Fruit fly (Drosophila melanogaster) whole organism, embryonic: Measurements from ENCODE around the gene CG14442.

ENCODE experiments used
- Atf-2 ChIP-seq: fragments of 200-800 bp; sonication (Bioruptor generic); optimal IDR thresholded peaks from 2 replicates; lab custom pipeline; 2016; ENCODE audit warnings: missing biosample characterization, missing genetic modification characterization
- Awh ChIP-seq: fragments of 200-800 bp; sonication (Bioruptor generic); IDR thresholded peaks from 2 replicates; pipeline ENCODE4, ENCODE4 v1.3.6; 2022; ENCODE audit warnings: missing biosample characterization, missing genetic modification characterization
- CG10209 ChIP-seq: fragments of 200-800 bp; sonication (Bioruptor generic); optimal IDR thresholded peaks from 3 replicates; lab custom pipeline; 2017; ENCODE audit warnings: missing biosample characterization, mild to moderate bottlenecking, missing genetic modification characterization, missing genetic modification reagents
- CG10267 ChIP-seq: fragments of 200-800 bp; sonication (Bioruptor generic); optimal IDR thresholded peaks from 2 replicates; lab custom pipeline; 2018; ENCODE audit warnings: missing biosample characterization, mild to moderate bottlenecking, missing genetic modification characterization, moderate library complexity
- CG10654 ChIP-seq: fragments of 200-800 bp; sonication (Bioruptor generic); optimal IDR thresholded peaks from 2 replicates; lab custom pipeline; 2016; ENCODE audit warnings: missing biosample characterization, missing genetic modification characterization
- CG11398 ChIP-seq: fragments of 200-800 bp; sonication (Bioruptor generic); optimal IDR thresholded peaks from 2 replicates; lab custom pipeline; 2016; ENCODE audit warnings: missing biosample characterization, missing genetic modification characterization
- CG11456 ChIP-seq: fragments of 200-800 bp; sonication (Bioruptor generic); IDR thresholded peaks from 3 replicates; pipeline ENCODE4 v1.3.6; 2022; ENCODE audit warnings: missing biosample characterization, missing genetic modification characterization
- CG16779 ChIP-seq: fragments of 200-800 bp; sonication (Bioruptor generic); IDR thresholded peaks from 2 replicates; pipeline ENCODE4 v1.3.6; 2022; ENCODE audit warnings: missing biosample characterization, missing genetic modification characterization
- CG18476 ChIP-seq: fragments of 200-800 bp; sonication (Bioruptor generic); optimal IDR thresholded peaks from 2 replicates; lab custom pipeline; 2016; ENCODE audit warnings: missing biosample characterization, mild to moderate bottlenecking, missing genetic modification characterization
- CG2129 ChIP-seq: fragments of 200-800 bp; sonication (Bioruptor generic); IDR thresholded peaks from 2 replicates; pipeline ENCODE4 v1.3.6; 2022; ENCODE audit warnings: missing biosample characterization, missing genetic modification characterization; ENCODE audit not compliant: partially characterized antibody
- CG2889 ChIP-seq: fragments of 200-800 bp; sonication (Bioruptor generic); IDR thresholded peaks from 3 replicates; pipeline ENCODE4 v1.3.6; 2022; ENCODE audit warnings: missing biosample characterization, missing genetic modification characterization
- CG31365 ChIP-seq: fragments of 200-800 bp; sonication (Bioruptor generic); optimal IDR thresholded peaks from 2 replicates; lab custom pipeline; 2018; ENCODE audit warnings: missing biosample characterization, mild to moderate bottlenecking, missing genetic modification characterization
- CG3407 ChIP-seq: fragments of 200-800 bp; sonication (Bioruptor generic); optimal IDR thresholded peaks from 2 replicates; lab custom pipeline; 2018; ENCODE audit warnings: missing biosample characterization, mild to moderate bottlenecking, missing genetic modification characterization
- CG43689 ChIP-seq: fragments of 200-800 bp; sonication (Bioruptor generic); IDR thresholded peaks from 2 replicates; pipeline ENCODE4 v1.3.6; 2022; ENCODE audit warnings: missing biosample characterization, missing genetic modification characterization
- CG4424 ChIP-seq: fragments of 200-800 bp; sonication (Bioruptor generic); optimal IDR thresholded peaks from 3 replicates; lab custom pipeline; 2016; ENCODE audit warnings: missing biosample characterization, missing genetic modification characterization
- CG4707 ChIP-seq: fragments of 200-800 bp; sonication (Bioruptor generic); optimal IDR thresholded peaks from 2 replicates; lab custom pipeline; 2018; ENCODE audit warnings: missing biosample characterization, mild to moderate bottlenecking, missing genetic modification characterization, moderate library complexity
- CG4820 ChIP-seq: fragments of 200-800 bp; sonication (Bioruptor generic); optimal IDR thresholded peaks from 3 replicates; lab custom pipeline; 2016; ENCODE audit warnings: missing biosample characterization, missing genetic modification characterization
- CG7271 ChIP-seq: fragments of 200-800 bp; sonication (Bioruptor generic); optimal IDR thresholded peaks from 2 replicates; lab custom pipeline; 2018; ENCODE audit warnings: missing biosample characterization, mild to moderate bottlenecking, missing genetic modification characterization, moderate library complexity
- CG7372 ChIP-seq: fragments of 200-800 bp; sonication (Bioruptor generic); IDR thresholded peaks from 2 replicates; pipeline ENCODE4 v1.3.6; 2022; ENCODE audit warnings: missing biosample characterization, missing genetic modification characterization
- CG8281 ChIP-seq: fragments of 200-800 bp; sonication (Bioruptor generic); optimal IDR thresholded peaks from 2 replicates; lab custom pipeline; 2018; ENCODE audit warnings: missing biosample characterization, mild to moderate bottlenecking, missing genetic modification characterization, moderate library complexity
- CG8765 ChIP-seq: fragments of 200-800 bp; sonication (Bioruptor generic); IDR thresholded peaks from 2 replicates; pipeline ENCODE4 v1.3.6; 2022; ENCODE audit warnings: missing biosample characterization, missing genetic modification characterization
- CG9437 ChIP-seq: fragments of 200-800 bp; sonication (Bioruptor generic); optimal IDR thresholded peaks from 2 replicates; lab custom pipeline; 2018; ENCODE audit warnings: missing biosample characterization, mild to moderate bottlenecking, missing genetic modification characterization
- Chrac-16 ChIP-seq: fragments of 200-800 bp; sonication (Bioruptor generic); optimal IDR thresholded peaks from 3 replicates; lab custom pipeline; 2016; ENCODE audit warnings: missing biosample characterization, missing genetic modification characterization
- Doc2 ChIP-seq: fragments of 200-800 bp; sonication (Bioruptor generic); IDR thresholded peaks from 2 replicates; pipeline ENCODE4 v1.3.6; 2022; ENCODE audit warnings: missing biosample characterization, missing genetic modification characterization
- Elba2 ChIP-seq: fragments of 200-800 bp; sonication (Bioruptor generic); optimal IDR thresholded peaks from 3 replicates; lab custom pipeline; 2016; ENCODE audit warnings: missing biosample characterization, missing genetic modification characterization
- Hr3 ChIP-seq: fragments of 200-800 bp; sonication (Bioruptor generic); optimal IDR thresholded peaks from 3 replicates; lab custom pipeline; 2016; ENCODE audit warnings: missing biosample characterization, missing genetic modification characterization
- Oli ChIP-seq: fragments of 200-800 bp; sonication (Bioruptor generic); optimal IDR thresholded peaks from 2 replicates; lab custom pipeline; 2018; ENCODE audit warnings: missing biosample characterization, mild to moderate bottlenecking, missing genetic modification characterization, moderate library complexity
- Six4 ChIP-seq: fragments of 200-800 bp; sonication (Bioruptor generic); optimal IDR thresholded peaks from 2 replicates; lab custom pipeline; 2016; ENCODE audit warnings: missing biosample characterization, missing genetic modification characterization
- Sry-β ChIP-seq: fragments of 200-800 bp; sonication (Bioruptor generic); optimal IDR thresholded peaks from 2 replicates; lab custom pipeline; 2018; ENCODE audit warnings: missing biosample characterization, mild to moderate bottlenecking, missing genetic modification characterization, moderate library complexity
- Stat92E ChIP-seq, 3 experiments: fragments of >200 bp in 2 of 3; fragments of 200-800 bp in 1 of 3; sonication (Bioruptor generic) in 1 of 3; optimal IDR thresholded peaks; 2 replicates each; lab custom pipeline; 2017 to 2019; ENCODE audit warnings: missing biosample characterization in 3 of 3, missing genetic modification characterization in 3 of 3, mild to moderate bottlenecking in 1 of 3, moderate library complexity in 1 of 3
- Taf1 ChIP-seq: fragments of 200-800 bp; sonication (Bioruptor generic); IDR thresholded peaks from 2 replicates; pipeline ENCODE4 v1.3.6; 2022; ENCODE audit warnings: missing biosample characterization, missing genetic modification characterization
- al ChIP-seq: fragments of 200-800 bp; sonication (Bioruptor generic); IDR thresholded peaks from 2 replicates; pipeline ENCODE4 v1.3.6; 2022; ENCODE audit warnings: missing biosample characterization, missing genetic modification characterization
- amos ChIP-seq: fragments of 200-800 bp; sonication (Bioruptor generic); IDR thresholded peaks from 2 replicates; pipeline ENCODE4 v1.3.6; 2022; ENCODE audit warnings: missing biosample characterization, missing genetic modification characterization; ENCODE audit not compliant: partially characterized antibody
- cg ChIP-seq: fragments of 200-800 bp; sonication (Bioruptor generic); optimal IDR thresholded peaks from 3 replicates; lab custom pipeline; 2019; ENCODE audit warnings: missing biosample characterization, mild to moderate bottlenecking, missing genetic modification characterization, moderate library complexity
- dati ChIP-seq: fragments of 200-800 bp; sonication (Bioruptor generic); IDR thresholded peaks from 2 replicates; pipeline ENCODE4 v1.3.6; 2022; ENCODE audit warnings: missing biosample characterization, missing genetic modification characterization
- dpn ChIP-seq, 2 experiments: fragments of 200-800 bp; sonication (Bioruptor generic); optimal IDR thresholded peaks; 3 replicates each; lab custom pipeline; 2016; ENCODE audit warnings: missing biosample characterization in 2 of 2, missing genetic modification characterization in 2 of 2
- fd96Cb ChIP-seq: fragments of 200-800 bp; sonication (Bioruptor generic); optimal IDR thresholded peaks from 2 replicates; lab custom pipeline; 2018; ENCODE audit warnings: missing biosample characterization, mild to moderate bottlenecking, missing genetic modification characterization, moderate library complexity
- gro ChIP-seq: fragments of 200-800 bp; sonication (Bioruptor generic); optimal IDR thresholded peaks from 2 replicates; lab custom pipeline; 2016; ENCODE audit warnings: missing biosample characterization, missing genetic modification characterization
- knrl ChIP-seq: fragments of 200-800 bp; sonication (Bioruptor generic); IDR thresholded peaks from 3 replicates; pipeline ENCODE4 v1.3.6; 2022; ENCODE audit warnings: missing biosample characterization, missing genetic modification characterization; ENCODE audit not compliant: partially characterized antibody
- lbe ChIP-seq: fragments of 200-800 bp; sonication (Bioruptor generic); optimal IDR thresholded peaks from 2 replicates; lab custom pipeline; 2016; ENCODE audit warnings: missing biosample characterization, mild to moderate bottlenecking, missing genetic modification characterization
- lov ChIP-seq, 2 experiments: fragments of 200-800 bp in 1 of 2; fragments of >200 bp in 1 of 2; sonication (Bioruptor generic) in 1 of 2; IDR thresholded peaks in 1 of 2; optimal IDR thresholded peaks in 1 of 2; 2 replicates in 1 of 2; 3 replicates in 1 of 2; pipeline versions ENCODE4 v1.3.6 to Lab custom; 2017 to 2022; ENCODE audit warnings: missing biosample characterization in 1 of 2, missing genetic modification characterization in 1 of 2
- nau ChIP-seq: fragments of 200-800 bp; sonication (Bioruptor generic); optimal IDR thresholded peaks from 3 replicates; lab custom pipeline; 2017; ENCODE audit warnings: missing biosample characterization, mild to moderate bottlenecking, missing genetic modification characterization, missing genetic modification reagents
- otp ChIP-seq: fragments of 200-800 bp; sonication (Bioruptor generic); IDR thresholded peaks from 3 replicates; pipeline ENCODE4, ENCODE4 v1.3.6; 2022; ENCODE audit warnings: missing biosample characterization, missing genetic modification characterization
- ro ChIP-seq: fragments of 200-800 bp; sonication (Bioruptor generic); IDR thresholded peaks from 2 replicates; pipeline ENCODE4 v1.3.6; 2022; ENCODE audit warnings: missing biosample characterization, missing genetic modification characterization
- run ChIP-seq: fragments of 200-800 bp; sonication (Bioruptor generic); optimal IDR thresholded peaks from 3 replicates; lab custom pipeline; 2018; ENCODE audit warnings: missing biosample characterization, mild to moderate bottlenecking, missing genetic modification characterization
- sd ChIP-seq: fragments of 200-800 bp; sonication (Bioruptor generic); optimal IDR thresholded peaks from 3 replicates; lab custom pipeline; 2018; ENCODE audit warnings: missing biosample characterization, mild to moderate bottlenecking, missing genetic modification characterization, moderate library complexity
- sima ChIP-seq: fragments of 200-800 bp; sonication (Bioruptor generic); optimal IDR thresholded peaks from 2 replicates; lab custom pipeline; 2016; ENCODE audit warnings: missing biosample characterization, missing genetic modification characterization
- tll ChIP-seq, 2 experiments: fragments of 200-800 bp in 1 of 2; fragments of >200 bp in 1 of 2; sonication (Bioruptor generic) in 1 of 2; optimal IDR thresholded peaks; 2 replicates each; lab custom pipeline; 2017 to 2019; ENCODE audit warnings: missing biosample characterization in 2 of 2, missing genetic modification characterization in 2 of 2, mild to moderate bottlenecking in 1 of 2, moderate library complexity in 1 of 2
- wdn ChIP-seq: fragments of 200-800 bp; sonication (Bioruptor generic); IDR thresholded peaks from 2 replicates; pipeline ENCODE4 v1.3.6; 2022; ENCODE audit warnings: missing biosample characterization, missing genetic modification characterization

CG14442 gene

dm6 chrX:6711295-6711694, 16.5 kb upstream of the CG14442 start (continued):
- TF ChIP-seq CG4707 (GFP tag; lab: Kevin White, UChicago) (peak; percentile 65), Awh (peak; percentile 71), sima (no peak), CG8281 (tag; lab: Kevin White, UChicago) (peak; percentile 55), CG10654 (GFP tag; lab: Kevin White, UChicago) (peak; percentile 64), Taf1 (GFP tag; lab: Robert Waterston, UW) (no peak), cg (GFP tag; lab: Kevin White, UChicago) (no peak), CG2889 (GFP tag; lab: Robert Waterston, UW) (no peak), CG11456 (GFP tag; lab: Robert Waterston, UW) (no peak; the same call in 2 of the 3 replicates), dpn (GFP tag; optimal IDR thresholded peaks at IDR 0.05; lab: Kevin White, UChicago) (peak; percentile 78 to 85), CG18476 (peak; percentile 66), nau (GFP tag; lab: Kevin White, UChicago) (peak; percentile 59), CG4424 (GFP tag; lab: Kevin White, UChicago) (peak; percentile 79), Sry-β (GFP tag; lab: Kevin White, UChicago) (no peak), CG11398 (GFP tag; lab: Kevin White, UChicago) (peak; percentile 65), Elba2 (GFP tag; lab: Kevin White, UChicago) (no peak), dati (GFP tag; lab: Robert Waterston, UW) (0 out of 2 replicates have a peak, but pooled peaks have one; percentile 38), CG2129 (no peak), Hr3 (GFP tag; lab: Kevin White, UChicago) (peak; percentile 68), CG9437 (peak; percentile 66), wdn (GFP tag; lab: Robert Waterston, UW) (peak; percentile 75), lov (optimal IDR thresholded peaks at IDR 0.05; lab: Kevin White, UChicago) (no peak), lov (GFP tag; IDR thresholded peaks at IDR 0.05; lab: Robert Waterston, UW) (no peak), knrl (GFP tag; lab: Robert Waterston, UW) (no peak), Atf-2 (peak; percentile 69), Chrac-16 (peak; percentile 69), amos (no peak), Six4 (peak; percentile 66), CG7271 (tag; lab: Kevin White, UChicago) (no peak), al (GFP tag; lab: Robert Waterston, UW) (peak; percentile 39; the same call in 1 of the 2 replicates), CG4820 (GFP tag; lab: Kevin White, UChicago) (peak; percentile 55), otp (0 out of 3 replicates have a peak, but pooled peaks have one; percentile 56), CG31365 (tag; lab: Kevin White, UChicago) (peak; percentile 54), gro (GFP tag; lab: Kevin White, UChicago) (peak; percentile 66), Oli (peak; percentile 85), tll (GFP tag; optimal IDR thresholded peaks at IDR 0.05; lab: Kevin White, UChicago) (no peak), Stat92E (GFP tag; optimal IDR thresholded peaks at IDR 0.05; lab: Kevin White, UChicago) (peak in 1 of 3 experiments; percentile 15), sd (tag; lab: Kevin White, UChicago) (peak; percentile 9), CG10209 (peak; percentile 81), CG43689 (GFP tag; lab: Robert Waterston, UW) (peak; percentile 38; the same call in 1 of the 2 replicates), run (tag; lab: Kevin White, UChicago) (peak; percentile 49), CG16779 (GFP tag; lab: Robert Waterston, UW) (no peak), ro (no peak), Doc2 (GFP tag; lab: Robert Waterston, UW) (no peak), CG3407 (peak; percentile 55), fd96Cb (tag; lab: Kevin White, UChicago) (peak; percentile 81), CG10267 (tag; lab: Kevin White, UChicago) (peak; percentile 72), lbe (GFP tag; lab: Kevin White, UChicago) (no peak), CG7372 (0 out of 2 replicates have a peak, but pooled peaks have one; percentile 35), CG8765 (GFP tag; lab: Robert Waterston, UW) (no peak; the same call in 1 of the 2 replicates)
